Worm (Caenorhabditis elegans): ENCODE results near the gene F10E9.11.
"Not testable (repeated sequence)": the region's sequence is repeated elsewhere in the genome, so short reads cannot be mapped to it uniquely, and the experiment has no call there.

Gene F10E9.11

DNA sequence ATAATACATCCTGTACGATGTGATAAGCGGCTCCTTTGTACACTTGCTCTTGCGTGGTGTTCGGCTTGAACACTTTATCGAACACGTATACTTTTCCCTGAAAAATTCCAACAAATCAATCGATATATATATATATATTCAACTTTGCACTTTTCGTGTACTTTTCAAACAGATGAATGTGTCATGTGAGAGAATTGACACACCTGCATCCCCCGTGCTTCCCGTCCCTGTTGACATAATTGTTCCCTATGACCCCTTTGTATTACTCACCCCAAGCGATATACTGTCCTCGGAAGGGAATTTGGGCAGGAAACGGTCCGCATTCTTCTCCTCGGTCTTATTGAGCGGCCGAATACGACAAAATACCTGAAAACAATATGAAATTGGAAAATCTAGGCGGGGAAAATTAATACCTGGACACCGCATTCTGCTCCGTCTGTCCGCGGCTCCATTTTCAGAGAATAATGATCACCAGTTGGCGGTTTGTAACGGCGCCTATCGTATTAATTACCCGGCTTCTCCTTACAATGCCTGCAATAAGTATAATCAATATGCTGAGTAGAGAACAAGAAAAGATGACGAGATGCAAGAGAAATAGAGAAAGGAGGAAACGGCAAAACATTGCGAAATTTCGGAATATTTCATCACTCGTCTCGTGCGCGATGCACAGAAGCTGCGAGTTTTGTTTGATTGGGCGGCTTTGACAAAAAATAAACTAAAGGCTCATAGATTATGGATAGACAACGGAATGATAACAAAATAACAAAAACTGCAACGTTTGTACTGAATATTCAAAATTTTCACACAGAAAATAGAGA, 35.8 kb upstream of the F10E9.11 start, which contains the start of gene unc-116:
Gene unc-116, minus strand, starts transcription at position 531 of the 818 bp plus-strand sequence.
- TF ChIP-seq ztf-11 (tag; optimal IDR thresholded peaks at IDR 0.05) (no peak), ama-1 (optimal IDR thresholded peaks at IDR 0.05) (no peak), sem-4 (tag; optimal IDR thresholded peaks at IDR 0.05) (peak; percentile 1), unc-39 (tag; optimal IDR thresholded peaks at IDR 0.05) (no peak), mbf-1 (tag; optimal IDR thresholded peaks at IDR 0.05) (no peak), R02D3.7 (tag; optimal IDR thresholded peaks at IDR 0.05) (no peak), zag-1 (tag; optimal IDR thresholded peaks at IDR 0.05) (peak; percentile 54), F13H6.1 (tag; optimal IDR thresholded peaks at IDR 0.05) (no peak), C34F6.9 (tag; optimal IDR thresholded peaks at IDR 0.05) (peak; percentile 78), nhr-25 (tag; optimal IDR thresholded peaks at IDR 0.05) (peak; percentile 2), nhr-12 (tag; optimal IDR thresholded peaks at IDR 0.05) (no peak), ztf-4 (tag; optimal IDR thresholded peaks at IDR 0.05) (peak; percentile 55), lin-39 (tag; optimal IDR thresholded peaks at IDR 0.05) (no peak), blmp-1 (tag; optimal IDR thresholded peaks at IDR 0.05; ENCODE audit: insufficient read depth) (no peak), nhr-6 (tag; optimal IDR thresholded peaks at IDR 0.05) (no peak), elt-3 (tag; optimal IDR thresholded peaks at IDR 0.05) (no peak), lin-11 (tag; optimal IDR thresholded peaks at IDR 0.05) (no peak), sma-3 (GFP tag; optimal IDR thresholded peaks at IDR 0.05) (no peak), fos-1 (tag; optimal IDR thresholded peaks at IDR 0.05) (no peak), nhr-21 (tag; optimal IDR thresholded peaks at IDR 0.05) (no peak), lin-13 (GFP tag; optimal IDR thresholded peaks at IDR 0.05) (peak; percentile 51), ZK546.5 (tag; optimal IDR thresholded peaks at IDR 0.05) (no peak), snpc-4 (tag; optimal IDR thresholded peaks at IDR 0.05) (peak; percentile 27), unc-55 (GFP tag; optimal IDR thresholded peaks at IDR 0.05) (peak; percentile 92), lsy-2 (tag; optimal IDR thresholded peaks at IDR 0.05) (peak; percentile 46 to 71), peb-1 (tag; optimal IDR thresholded peaks at IDR 0.05) (no peak), nhr-77 (tag; optimal IDR thresholded peaks at IDR 0.05) (no peak), mab-5 (tag; optimal IDR thresholded peaks at IDR 0.05) (no peak), egl-27 (tag; optimal IDR thresholded peaks at IDR 0.05) (no peak), sma-9 (GFP tag; optimal IDR thresholded peaks at IDR 0.05) (peak; percentile 67), sma-9 (tag; optimal IDR thresholded peaks at IDR 0.05) (no peak), nhr-129 (tag; optimal IDR thresholded peaks at IDR 0.05) (peak; percentile 91), crh-2 (tag; optimal IDR thresholded peaks at IDR 0.05) (peak; percentile 51), nhr-10 (tag; optimal IDR thresholded peaks at IDR 0.05) (no peak), Y55F3AM.14 (GFP tag; optimal IDR thresholded peaks at IDR 0.05) (no peak), gmeb-1 (tag; optimal IDR thresholded peaks at IDR 0.05) (no peak), elt-1 (tag; optimal IDR thresholded peaks at IDR 0.05) (no peak), mdl-1 (tag; optimal IDR thresholded peaks at IDR 0.05) (peak; percentile 16 to 70)

DNA sequence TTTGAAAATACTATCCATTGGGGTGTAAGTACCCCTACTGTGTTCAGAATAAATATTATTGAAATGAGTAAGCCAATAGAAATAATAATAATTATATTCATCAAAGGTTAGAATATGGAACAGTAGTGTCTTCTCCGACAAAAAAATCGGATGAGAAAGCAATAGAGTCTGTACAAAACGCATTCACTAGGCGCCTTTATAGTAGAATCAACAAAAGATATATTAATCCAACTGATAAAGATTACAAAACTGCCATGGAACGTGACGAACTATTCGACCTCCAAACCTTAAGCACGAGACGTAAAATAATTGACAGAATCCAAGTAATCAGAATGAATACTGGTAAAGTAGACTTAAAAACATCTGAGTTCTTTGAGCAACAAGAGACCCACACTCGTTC, 28.8 kb upstream of the F10E9.11 start, which contains the start of gene clc-29:
Gene clc-29, minus strand, starts transcription at position 101 of the 400 bp plus-strand sequence.
- not testable (repeated sequence) for TF ChIP-seq gmeb-1, lin-11, snpc-4 (tag; optimal IDR thresholded peaks at IDR 0.05)

DNA sequence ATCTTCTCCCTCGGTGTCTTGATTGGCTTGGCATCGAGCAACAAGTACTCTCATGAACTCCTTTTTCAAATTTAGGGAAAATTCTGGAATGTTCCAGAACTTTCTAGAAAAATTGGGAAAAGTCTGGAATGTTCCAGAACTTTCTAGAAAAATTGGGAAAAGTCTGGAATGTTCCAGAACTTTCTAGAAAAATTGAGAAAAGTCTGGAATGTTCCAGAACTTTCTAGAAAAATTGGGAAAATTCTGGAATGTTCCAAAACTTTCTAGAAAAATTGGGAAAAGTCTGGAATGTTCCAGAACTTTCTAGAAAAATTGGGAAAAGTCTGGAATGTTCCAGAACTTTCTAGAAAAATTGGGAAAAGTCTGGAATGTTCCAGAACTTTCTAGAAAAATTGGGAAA, 25.2 kb upstream of the F10E9.11 start, which contains the start of gene ZC262.7:
Gene ZC262.7, minus strand, starts transcription at position 54 of the 400 bp plus-strand sequence.
- not testable (repeated sequence) for TF ChIP-seq ztf-1 (GFP tag; conservative IDR thresholded peaks at IDR 0.05); nhr-10 (tag; optimal IDR thresholded peaks at IDR 0.05); fos-1 (tag; optimal IDR thresholded peaks at IDR 0.05)

All from whole organism, L2 larva.